Worm (Caenorhabditis elegans) whole organism, L4 larva: ENCODE results near the gene M70.3.
"Not testable (repeated sequence)": the region's sequence is repeated elsewhere in the genome, so short reads cannot be mapped to it uniquely, and the experiment has no call there.

Experiments
- D1046.2 ChIP-seq: fragments of 200-800 bp; sonication (Bioruptor generic); IDR thresholded peaks from 2 replicates; pipeline ENCODE4 v1.3.6; 2022; ENCODE audit warnings: missing genetic modification characterization, missing compliant biosample characterization
- F10B5.3 ChIP-seq: sonication (generic microtip); optimal IDR thresholded peaks from 2 replicates; lab custom pipeline; 2016; ENCODE audit warnings: mild to moderate bottlenecking, missing genetic modification characterization, missing compliant biosample characterization
- F26F4.8 ChIP-seq: fragments of 200-800 bp; sonication (Bioruptor generic); conservative IDR thresholded peaks from 2 replicates; pipeline ENCODE4 v1.3.6; 2022; ENCODE audit warnings: missing genetic modification characterization, missing compliant biosample characterization
- F44E2.7 ChIP-seq: fragments of 200-800 bp; sonication (Bioruptor generic); IDR thresholded peaks from 2 replicates; pipeline ENCODE4 v2.1.2; 2022; ENCODE audit warnings: missing genetic modification characterization, missing compliant biosample characterization
- ZK546.5 ChIP-seq, 2 experiments: sonication (generic microtip); optimal IDR thresholded peaks; 2 replicates each; lab custom pipeline; 2017; ENCODE audit warnings: missing biosample characterization in 2 of 2, missing genetic modification characterization in 2 of 2
- aha-1 ChIP-seq: fragments of 150-350 bp; peaks from one replicate; lab custom pipeline; 2014; ENCODE audit warnings: missing biosample characterization, missing genetic modification characterization
- ama-1 ChIP-seq: fragments of 150-350 bp; optimal IDR thresholded peaks from 2 replicates; lab custom pipeline; 2014; ENCODE audit warnings: inconsistent platforms, mixed read lengths
- arid-1 ChIP-seq: fragments of 200-800 bp; sonication (Bioruptor generic); conservative IDR thresholded peaks from 2 replicates; pipeline ENCODE4 v1.3.6; 2022; ENCODE audit warnings: missing genetic modification reagents, missing genetic modification characterization, missing compliant biosample characterization
- ceh-20 ChIP-seq: fragments of 200-800 bp; sonication (Bioruptor generic); IDR thresholded peaks from 2 replicates; pipeline ENCODE4 v1.3.6; 2022; ENCODE audit warnings: missing genetic modification reagents, missing genetic modification characterization, missing compliant biosample characterization
- ceh-28 ChIP-seq: fragments of 150-350 bp; optimal IDR thresholded peaks from 2 replicates; lab custom pipeline; 2014; ENCODE audit warnings: missing biosample characterization, missing genetic modification reagents, missing genetic modification characterization
- ceh-62 ChIP-seq: sonication (generic microtip); optimal IDR thresholded peaks from 2 replicates; lab custom pipeline; 2017; ENCODE audit warnings: missing biosample characterization, missing genetic modification characterization
- cey-2 ChIP-seq: sonication (generic microtip); optimal IDR thresholded peaks from 3 replicates; lab custom pipeline; 2017; ENCODE audit warnings: missing genetic modification characterization, mild to moderate bottlenecking, missing compliant biosample characterization, antibody characterized with exemption, borderline replicate concordance; ENCODE audit not compliant: insufficient read depth
- daf-19 ChIP-seq: fragments of 200-800 bp; sonication (Bioruptor generic); conservative IDR thresholded peaks from 2 replicates; pipeline ENCODE4 v1.3.6; 2022; ENCODE audit warnings: missing genetic modification characterization, missing compliant biosample characterization
- dpl-1 ChIP-seq: fragments of 150-350 bp; optimal IDR thresholded peaks from 2 replicates; lab custom pipeline; 2014; ENCODE audit warnings: missing biosample characterization, missing genetic modification reagents, missing genetic modification characterization
- duxl-1 ChIP-seq: sonication (generic microtip); optimal IDR thresholded peaks from 2 replicates; lab custom pipeline; 2016; ENCODE audit warnings: mild to moderate bottlenecking, missing genetic modification characterization, moderate library complexity, missing compliant biosample characterization; ENCODE audit not compliant: poor library complexity
- egl-43 ChIP-seq: fragments of 200-800 bp; sonication (Bioruptor generic); IDR thresholded peaks from 2 replicates; pipeline ENCODE4 v1.3.6; 2022; ENCODE audit warnings: missing genetic modification reagents, missing genetic modification characterization, missing compliant biosample characterization
- fos-1 ChIP-seq: fragments of 150-350 bp; optimal IDR thresholded peaks from 2 replicates; lab custom pipeline; 2014; ENCODE audit warnings: missing biosample characterization, missing genetic modification characterization
- hlh-11 ChIP-seq: fragments of 200-800 bp; sonication (Bioruptor generic); optimal IDR thresholded peaks from 2 replicates; lab custom pipeline; 2018; ENCODE audit warnings: mild to moderate bottlenecking, missing genetic modification characterization, missing compliant biosample characterization
- lin-1 ChIP-seq: fragments of 200-800 bp; sonication (Bioruptor generic); IDR thresholded peaks from 2 replicates; pipeline ENCODE4 v1.3.6; 2022; ENCODE audit warnings: missing genetic modification reagents, missing genetic modification characterization, missing compliant biosample characterization
- lin-13 ChIP-seq: fragments of 150-350 bp; optimal IDR thresholded peaks from 2 replicates; lab custom pipeline; 2014; ENCODE audit warnings: missing biosample characterization, missing genetic modification reagents, missing genetic modification characterization
- lin-38 ChIP-seq: fragments of 200-800 bp; sonication (Bioruptor generic); IDR thresholded peaks from 2 replicates; pipeline ENCODE4 v1.3.6; 2022; ENCODE audit warnings: missing genetic modification reagents, missing genetic modification characterization, missing compliant biosample characterization
- lsy-2 ChIP-seq, 2 experiments: fragments of 150-350 bp in 1 of 2; sonication (generic microtip) in 1 of 2; optimal IDR thresholded peaks; 2 replicates each; lab custom pipeline; 2014 to 2017; ENCODE audit warnings: missing biosample characterization in 2 of 2, missing genetic modification characterization in 2 of 2
- mep-1 ChIP-seq: fragments of 150-350 bp; sonication (generic microtip); optimal IDR thresholded peaks from 3 replicates; lab custom pipeline; 2014; ENCODE audit warnings: missing biosample characterization, missing genetic modification characterization
- mes-2 ChIP-seq: sonication (generic microtip); optimal IDR thresholded peaks from 2 replicates; lab custom pipeline; 2016; ENCODE audit warnings: missing genotype, mild to moderate bottlenecking, missing genetic modification characterization, missing compliant biosample characterization; ENCODE audit not compliant: poor library complexity, severe bottlenecking
- mxl-3 ChIP-seq: fragments of 200-800 bp; sonication (Bioruptor generic); optimal IDR thresholded peaks from 2 replicates; lab custom pipeline; 2018; ENCODE audit warnings: mild to moderate bottlenecking, missing genetic modification characterization, missing compliant biosample characterization
- nhr-102 ChIP-seq: sonication (generic microtip); optimal IDR thresholded peaks from 2 replicates; lab custom pipeline; 2016; ENCODE audit warnings: mild to moderate bottlenecking, missing genetic modification characterization, moderate library complexity, missing compliant biosample characterization
- nhr-11 ChIP-seq: fragments of 150-350 bp; optimal IDR thresholded peaks from 2 replicates; lab custom pipeline; 2014; ENCODE audit warnings: missing biosample characterization, missing genetic modification characterization
- pha-4 ChIP-seq, 2 experiments: fragments of 150-350 bp in 1 of 2; fragments of 200-800 bp in 1 of 2; sonication (Bioruptor generic) in 1 of 2; IDR thresholded peaks in 1 of 2; optimal IDR thresholded peaks in 1 of 2; 2 replicates each; pipeline versions ENCODE4 v1.3.6 to Lab custom; 2014 to 2022; ENCODE audit warnings: missing genetic modification characterization in 2 of 2, missing genetic modification reagents in 2 of 2, missing biosample characterization in 1 of 2, missing compliant biosample characterization in 1 of 2
- php-3 ChIP-seq: fragments of 200-800 bp; sonication (Bioruptor generic); IDR thresholded peaks from 2 replicates; pipeline ENCODE4 v1.3.6; 2022; ENCODE audit warnings: missing genetic modification reagents, missing genetic modification characterization, missing compliant biosample characterization
- sdz-12 ChIP-seq: fragments of 200-800 bp; sonication (Bioruptor generic); optimal IDR thresholded peaks from 2 replicates; lab custom pipeline; 2018; ENCODE audit warnings: mild to moderate bottlenecking, missing genetic modification characterization, missing compliant biosample characterization
- set-16 ChIP-seq: fragments of 200-800 bp; sonication (Bioruptor generic); IDR thresholded peaks from 2 replicates; pipeline ENCODE4 v1.3.6; 2022; ENCODE audit warnings: missing genetic modification reagents, missing genetic modification characterization, missing compliant biosample characterization
- snpc-1.2 ChIP-seq: fragments of 200-800 bp; sonication (Bioruptor generic); IDR thresholded peaks from 2 replicates; pipeline ENCODE4 v1.3.6; 2022; ENCODE audit warnings: missing genetic modification reagents, missing genetic modification characterization, missing compliant biosample characterization
- tag-97 ChIP-seq: fragments of 200-800 bp; sonication (Bioruptor generic); IDR thresholded peaks from 2 replicates; pipeline ENCODE4 v1.3.6; 2022; ENCODE audit warnings: missing genetic modification characterization, missing compliant biosample characterization
- zfp-3 ChIP-seq: fragments of 200-800 bp; sonication (Bioruptor generic); conservative IDR thresholded peaks from 2 replicates; pipeline ENCODE4 v1.3.6; 2022; ENCODE audit warnings: missing genetic modification reagents, missing genetic modification characterization, missing compliant biosample characterization
- ztf-7 ChIP-seq: fragments of 150-350 bp; optimal IDR thresholded peaks from 2 replicates; lab custom pipeline; 2014; ENCODE audit warnings: missing biosample characterization, missing genetic modification characterization

The M70.3 gene

DNA sequence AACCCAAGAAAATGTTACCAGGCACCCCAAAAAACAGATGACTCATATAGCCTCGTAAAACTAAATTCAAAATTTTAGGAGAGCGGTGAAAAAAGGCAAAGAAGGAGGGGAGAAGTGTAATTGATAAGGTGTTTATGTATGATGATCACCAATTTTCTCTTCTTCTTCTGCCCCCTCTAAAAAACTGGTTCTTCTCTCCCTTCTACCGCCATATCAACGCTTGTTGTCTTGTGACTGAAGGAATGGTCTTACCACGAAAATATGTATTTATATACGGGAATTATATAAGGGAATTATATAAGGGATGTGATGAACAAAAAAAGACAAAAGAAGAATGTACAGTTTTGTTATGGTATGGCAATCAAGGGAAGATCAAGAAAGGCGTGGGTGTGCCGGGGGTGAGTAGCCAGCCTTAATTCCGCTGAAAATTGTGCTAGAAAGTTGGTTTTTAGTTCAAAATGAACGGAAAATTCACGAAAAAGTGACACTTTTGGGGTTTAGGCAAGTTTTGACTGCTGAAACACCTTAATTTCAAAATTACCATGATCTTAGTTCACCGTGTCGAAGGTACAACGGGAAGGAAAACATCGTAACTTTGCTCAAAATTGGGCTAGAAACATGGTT, 39.2 kb upstream of the M70.3 start (continued):
- TF ChIP-seq lsy-2 (tag; optimal IDR thresholded peaks at IDR 0.05; lab: Kevin White, UChicago) (peak in 1 of 2 experiments; percentile 40), F10B5.3 (tag; lab: Kevin White, UChicago) (no peak), ztf-7 (tag; lab: Kevin White, UChicago) (peak; percentile 14), sdz-12 (no peak), php-3 (0 out of 2 replicates have a peak, but pooled peaks have one; percentile 44), hlh-11 (peak; percentile 84), lin-1 (GFP tag; lab: Robert Waterston, UW) (peak; percentile 59; the same call in 1 of the 2 replicates), mep-1 (tag; lab: Kevin White, UChicago) (peak; percentile 70), mes-2 (peak; percentile 2), ZK546.5 (tag; optimal IDR thresholded peaks at IDR 0.05; lab: Kevin White, UChicago) (no peak), ama-1 (lab: Kevin White, UChicago) (peak; percentile 89), fos-1 (tag; lab: Kevin White, UChicago) (no peak), lin-13 (GFP tag; lab: Kevin White, UChicago) (peak; percentile 50)
- TF ChIP-seq, all 104 proteins: peak for 26

DNA sequence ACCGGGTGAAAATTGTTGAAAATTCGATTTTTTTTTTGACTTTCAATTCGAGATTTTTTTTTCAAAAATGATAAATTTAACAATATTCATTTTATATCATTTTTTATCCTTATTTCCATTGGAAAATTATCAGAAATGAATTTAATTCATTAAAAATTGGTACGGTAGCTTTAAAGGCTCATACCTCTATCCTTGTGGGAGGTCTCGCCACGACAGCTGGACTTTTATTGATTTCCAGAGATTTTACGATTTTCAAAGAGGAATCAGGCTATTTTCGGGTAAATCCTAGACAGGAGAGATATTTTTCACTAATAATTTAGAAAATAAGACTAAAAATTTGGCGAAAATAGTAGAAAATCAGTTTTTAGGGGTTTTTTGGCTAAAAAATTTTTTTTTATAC, 34.3 kb upstream of the M70.3 start:
- TF ChIP-seq lin-38 (GFP tag; lab: Robert Waterston, UW), result 0 out of 2 replicates have a peak, but pooled peaks have one; percentile 13
- TF ChIP-seq, all 104 proteins: peak for 1; not testable (repeated sequence) for 103

ce11 chrIV:2275545-2275944, 33.3 kb upstream of the M70.3 start, which contains the start of gene M70.5:
TSS of gene M70.5 (minus strand) at chrIV:2275622.
- TF ChIP-seq php-3, result 0 out of 2 replicates have a peak, but pooled peaks have one; percentile 10
- peak; percentile 68 for TF ChIP-seq dpl-1 (GFP tag; lab: Kevin White, UChicago)
- peak; percentile 44; the same call in 1 of the 2 replicates for TF ChIP-seq pha-4 (GFP tag; IDR thresholded peaks at IDR 0.05; lab: Robert Waterston, UW)
- not testable (repeated sequence) for TF ChIP-seq pha-4 (tag; optimal IDR thresholded peaks at IDR 0.05; lab: Kevin White, UChicago)
- 0 out of 2 replicates have a peak, but pooled peaks have one; percentile 27 for TF ChIP-seq arid-1 (GFP tag; lab: Robert Waterston, UW)
- TF ChIP-seq daf-19 (GFP tag; lab: Robert Waterston, UW), result 0 out of 2 replicates have a peak, but pooled peaks have one; percentile 42
- peak; percentile 38; the same call in 1 of the 2 replicates for TF ChIP-seq ceh-20
- peak; percentile 71 for TF ChIP-seq lin-38 (GFP tag; lab: Robert Waterston, UW)
- 0 out of 2 replicates have a peak, but pooled peaks have one; percentile 42 for TF ChIP-seq zfp-3

DNA sequence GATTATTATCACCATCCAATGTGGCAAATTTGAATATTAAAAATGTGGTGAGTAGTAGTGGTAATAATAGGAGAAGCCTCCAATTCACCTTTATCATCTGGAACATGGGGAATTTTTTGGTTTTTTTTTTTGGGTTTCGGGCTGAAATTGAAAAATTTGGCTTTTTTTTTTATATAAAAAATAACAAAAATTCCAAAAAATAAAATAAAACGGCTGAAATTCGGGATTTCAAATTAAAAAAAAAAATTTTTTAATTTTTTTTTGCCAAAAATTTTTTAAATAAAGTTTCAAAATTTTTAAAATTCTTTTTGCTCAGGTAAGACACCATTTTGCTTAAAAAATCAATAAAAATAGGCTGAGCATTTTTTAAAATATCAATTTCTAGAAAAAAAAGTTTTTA, 21.3 kb upstream of the M70.3 start, which contains the start of gene famp-1:
famp-1 (minus strand) TSS at position 101 of the 400 bp plus-strand sequence.
- TF ChIP-seq ceh-62 (no peak), snpc-1.2 (GFP tag; lab: Robert Waterston, UW) (no peak), tag-97 (GFP tag; lab: Robert Waterston, UW) (no peak)

- TF ChIP-seq cey-2 (tag; lab: Kevin White, UChicago) (no peak), ceh-28 (peak; percentile 90)
These were observed 11.3 kb upstream of the M70.3 start for ce11 chrIV:2253392-2254048.

DNA sequence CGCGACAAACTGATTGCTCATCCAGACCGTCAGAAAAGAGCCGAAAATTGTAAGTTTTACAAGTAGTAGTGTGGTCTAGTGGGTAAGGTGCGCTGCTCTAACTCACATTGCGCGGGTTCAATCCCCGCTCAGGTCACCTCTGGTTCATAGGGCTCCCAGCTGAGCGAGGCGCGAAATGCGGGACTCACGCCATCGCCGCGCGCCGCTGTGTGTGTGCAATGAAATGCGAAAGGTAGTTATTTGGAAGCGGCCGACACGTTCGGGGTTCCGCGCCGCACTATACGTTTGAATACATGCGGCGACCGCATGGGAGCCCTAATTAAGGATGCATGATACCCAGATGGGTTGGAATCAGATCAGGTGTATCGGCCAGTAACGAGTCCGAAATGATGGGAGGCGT, 3.9 kb upstream of the M70.3 start:
- 0 out of 2 replicates have a peak, but pooled peaks have one; percentile 33 for TF ChIP-seq snpc-1.2 (GFP tag; lab: Robert Waterston, UW)
- TF ChIP-seq egl-43, result peak; percentile 64; the same call in 1 of the 2 replicates
- TF ChIP-seq F44E2.7 (GFP tag; lab: Robert Waterston, UW), result 0 out of 2 replicates have a peak, but pooled peaks have one; percentile 27
- peak; percentile 17 for TF ChIP-seq mxl-3 (GFP tag; lab: Kevin White, UChicago)
- no peak for TF ChIP-seq ztf-7 (tag; lab: Kevin White, UChicago)
- no peak for TF ChIP-seq nhr-102 (tag; lab: Kevin White, UChicago)
- TF ChIP-seq lin-38 (GFP tag; lab: Robert Waterston, UW), result peak; percentile 46
- TF ChIP-seq set-16 (GFP tag; lab: Robert Waterston, UW), result peak; percentile 76
- peak; percentile 53 for TF ChIP-seq aha-1 (tag; lab: Kevin White, UChicago)
- no peak for TF ChIP-seq duxl-1 (tag; lab: Kevin White, UChicago)
- 0 out of 2 replicates have a peak, but pooled peaks have one; percentile 34 for TF ChIP-seq D1046.2 (GFP tag; lab: Robert Waterston, UW)
- TF ChIP-seq nhr-11 (tag; lab: Kevin White, UChicago), result no peak
- TF ChIP-seq F26F4.8, result 0 out of 2 replicates have a peak, but pooled peaks have one; percentile 55
